Worm (Caenorhabditis elegans): ENCODE data around the gene nspg-3.

ce11 chrII:6109989-6110388, 18.4 kb downstream of the nspg-3 start:
- TF ChIP-seq ama-1 (optimal IDR thresholded peaks at IDR 0.05) = no peak
- TF ChIP-seq F13C5.2 (tag; optimal IDR thresholded peaks at IDR 0.05) = no peak
- no peak for TF ChIP-seq flt-1 (GFP tag; IDR thresholded peaks at IDR 0.05)
- TF ChIP-seq tbx-37 (GFP tag; conservative IDR thresholded peaks at IDR 0.05) = no peak

Measured in whole organism, early embryonic.